Worm (Caenorhabditis elegans): Measurements from ENCODE around the gene W06D11.2.

W06D11.2 gene

DNA sequence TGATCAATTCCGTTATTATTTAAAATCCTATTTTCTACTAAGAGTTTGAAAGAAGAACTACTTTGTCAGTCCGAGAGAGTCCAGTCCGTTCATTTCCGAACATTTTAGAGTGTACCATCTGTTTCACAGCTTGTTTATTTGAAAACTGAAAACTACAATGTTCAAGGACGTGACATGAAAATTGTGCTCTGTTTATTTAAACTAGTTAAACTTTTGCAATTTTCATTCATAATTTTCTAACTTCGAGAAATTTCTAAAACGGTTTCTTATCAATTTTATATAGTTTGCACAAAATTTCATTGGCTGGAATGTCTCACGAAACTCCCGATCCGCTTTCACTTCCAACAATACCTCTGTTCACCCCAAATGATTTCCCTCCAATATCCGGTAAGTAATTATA, 16.1 kb downstream of the W06D11.2 start, which contains the start of gene C04B4.1:
C04B4.1 (plus strand) TSS at position 301 of the 400 bp plus-strand sequence.
- TF ChIP-seq dao-5 (tag; optimal IDR thresholded peaks at IDR 0.05) (no peak), him-1 (tag; optimal IDR thresholded peaks at IDR 0.05) (no peak), W03F9.2 (tag; optimal IDR thresholded peaks at IDR 0.05) (no peak)

- no peak for TF ChIP-seq dao-5 (tag; optimal IDR thresholded peaks at IDR 0.05)
- no peak for TF ChIP-seq W03F9.2 (tag; optimal IDR thresholded peaks at IDR 0.05)
- no peak for TF ChIP-seq him-1 (tag; optimal IDR thresholded peaks at IDR 0.05)
These were observed 21.0 kb downstream of the W06D11.2 start, which contains the start of gene C04B4.6 for ce11 chrX:12275577-12275976. TSS of gene C04B4.6 (minus strand) at chrX:12275677.

ce11 chrX:12273870-12274269, 22.7 kb downstream of the W06D11.2 start, which contains the start of gene H19J13.2:
TSS of gene H19J13.2 (minus strand) at chrX:12273970.
- TF ChIP-seq dao-5 (tag; optimal IDR thresholded peaks at IDR 0.05): no peak
- TF ChIP-seq W03F9.2 (tag; optimal IDR thresholded peaks at IDR 0.05): no peak
- no peak for TF ChIP-seq him-1 (tag; optimal IDR thresholded peaks at IDR 0.05)

DNA sequence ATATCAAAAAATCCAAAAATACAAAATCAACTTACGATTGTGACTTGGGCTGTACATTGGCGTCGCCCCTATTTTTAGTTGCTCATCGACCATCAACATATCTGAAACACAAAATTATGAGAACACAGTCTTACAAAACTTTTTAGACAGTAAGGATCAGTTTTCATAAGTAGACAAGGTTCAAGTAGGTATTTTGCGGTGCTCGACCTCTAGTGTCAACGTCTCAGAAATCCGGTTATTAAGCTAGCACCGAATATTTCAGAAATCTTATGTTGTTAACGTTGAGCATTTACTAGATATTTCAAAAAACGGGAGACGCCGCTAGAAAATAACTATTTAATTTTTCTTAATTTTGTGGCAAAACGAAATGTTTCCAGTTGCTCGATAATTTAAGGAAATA, 25.7 kb downstream of the W06D11.2 start, which contains the start of gene otpl-8:
otpl-8 (minus strand) TSS at position 101 of the 400 bp plus-strand sequence.
- TF ChIP-seq him-1 (tag; optimal IDR thresholded peaks at IDR 0.05) (no peak), W03F9.2 (tag; optimal IDR thresholded peaks at IDR 0.05) (no peak), dao-5 (tag; optimal IDR thresholded peaks at IDR 0.05) (no peak)

DNA sequence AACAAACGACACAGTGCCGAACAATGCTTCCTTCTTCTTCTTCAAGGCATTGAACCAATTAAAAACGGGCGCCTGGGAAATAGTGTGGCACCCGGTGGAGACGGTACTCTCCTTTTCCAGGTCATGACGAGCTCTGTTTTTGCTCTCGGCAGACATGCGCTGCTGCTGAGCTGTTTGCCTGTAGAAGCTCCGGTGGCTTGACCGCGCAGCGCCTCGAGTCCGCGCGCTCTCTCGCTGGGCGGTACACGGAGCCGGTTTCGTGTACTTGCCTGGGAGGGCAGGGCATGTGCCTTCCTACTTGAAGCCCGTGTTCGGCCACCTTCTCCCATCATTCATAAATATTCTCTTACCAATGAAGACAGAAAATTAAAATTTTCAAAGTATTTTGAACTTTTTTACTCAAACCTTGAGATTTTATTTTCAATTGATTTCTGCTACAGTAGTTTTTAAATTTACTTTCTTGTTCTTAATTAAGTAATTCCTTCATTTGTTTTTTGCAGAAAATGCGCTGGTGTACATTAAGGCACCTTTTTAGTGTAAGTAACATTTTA, 36.1 kb downstream of the W06D11.2 start, which contains the start of gene E01G6.1:
E01G6.1 (plus strand) TSS at position 501 of the 551 bp plus-strand sequence.
- TF ChIP-seq dao-5 (tag; optimal IDR thresholded peaks at IDR 0.05): no peak
- TF ChIP-seq W03F9.2 (tag; optimal IDR thresholded peaks at IDR 0.05): no peak
- TF ChIP-seq him-1 (tag; optimal IDR thresholded peaks at IDR 0.05): no peak

DNA sequence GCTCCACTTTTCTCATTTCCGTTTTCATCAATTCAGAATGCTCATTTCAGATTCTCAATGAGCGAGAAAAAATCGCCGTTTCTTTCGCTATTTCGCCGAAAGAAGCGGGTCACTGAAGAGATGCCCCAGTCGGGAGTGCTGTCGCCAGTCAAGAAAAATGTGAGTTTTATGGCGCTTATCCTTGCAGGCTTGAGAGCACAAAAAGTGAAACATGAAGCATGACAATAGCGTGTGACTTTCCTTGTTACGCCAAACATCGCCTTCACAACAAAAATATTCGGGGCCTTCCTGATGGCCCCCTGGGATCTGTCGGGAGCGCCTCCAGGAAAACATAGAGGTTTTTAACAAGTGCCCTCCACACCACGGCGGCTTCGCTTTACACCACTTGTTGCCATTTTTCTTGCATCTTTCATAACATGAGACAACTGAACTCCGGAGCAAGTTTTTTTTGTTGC, 39.9 kb downstream of the W06D11.2 start, which contains the start of gene E01G6.2:
E01G6.2 (plus strand) TSS at position 51 of the 455 bp plus-strand sequence.
- no peak for TF ChIP-seq W03F9.2 (tag; optimal IDR thresholded peaks at IDR 0.05)

- no peak for TF ChIP-seq dao-5 (tag; optimal IDR thresholded peaks at IDR 0.05)
- no peak for TF ChIP-seq him-1 (tag; optimal IDR thresholded peaks at IDR 0.05)
- TF ChIP-seq W03F9.2 (tag; optimal IDR thresholded peaks at IDR 0.05): no peak
These were observed 44.3 kb downstream of the W06D11.2 start for ce11 chrX:12252189-12252588.

DNA sequence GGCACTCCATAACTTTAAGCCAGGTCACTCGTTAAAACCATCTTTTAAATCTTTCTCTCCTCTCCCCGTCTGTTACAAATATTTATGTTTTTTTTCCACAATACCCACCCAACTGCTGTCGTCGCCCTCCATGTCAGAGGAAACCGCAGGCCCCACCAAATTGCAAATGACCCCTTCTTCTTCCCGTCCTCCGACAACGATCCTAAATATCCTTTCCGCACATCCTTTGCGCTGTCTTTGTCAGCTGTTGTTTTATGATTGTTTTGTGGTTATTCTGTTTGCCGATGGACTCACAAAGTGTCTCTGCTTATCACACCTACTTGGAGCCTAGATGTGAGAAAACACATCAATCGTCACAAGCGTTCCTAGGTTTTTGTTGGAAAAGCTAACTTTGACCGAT, 48.4 kb downstream of the W06D11.2 start:
- no peak for TF ChIP-seq dao-5 (tag; optimal IDR thresholded peaks at IDR 0.05)
- no peak for TF ChIP-seq him-1 (tag; optimal IDR thresholded peaks at IDR 0.05)
- TF ChIP-seq W03F9.2 (tag; optimal IDR thresholded peaks at IDR 0.05): no peak

All from whole organism, L4/young adult.